Worm (Caenorhabditis elegans): ENCODE measurements around the gene ceh-7.

Gene ceh-7

DNA sequence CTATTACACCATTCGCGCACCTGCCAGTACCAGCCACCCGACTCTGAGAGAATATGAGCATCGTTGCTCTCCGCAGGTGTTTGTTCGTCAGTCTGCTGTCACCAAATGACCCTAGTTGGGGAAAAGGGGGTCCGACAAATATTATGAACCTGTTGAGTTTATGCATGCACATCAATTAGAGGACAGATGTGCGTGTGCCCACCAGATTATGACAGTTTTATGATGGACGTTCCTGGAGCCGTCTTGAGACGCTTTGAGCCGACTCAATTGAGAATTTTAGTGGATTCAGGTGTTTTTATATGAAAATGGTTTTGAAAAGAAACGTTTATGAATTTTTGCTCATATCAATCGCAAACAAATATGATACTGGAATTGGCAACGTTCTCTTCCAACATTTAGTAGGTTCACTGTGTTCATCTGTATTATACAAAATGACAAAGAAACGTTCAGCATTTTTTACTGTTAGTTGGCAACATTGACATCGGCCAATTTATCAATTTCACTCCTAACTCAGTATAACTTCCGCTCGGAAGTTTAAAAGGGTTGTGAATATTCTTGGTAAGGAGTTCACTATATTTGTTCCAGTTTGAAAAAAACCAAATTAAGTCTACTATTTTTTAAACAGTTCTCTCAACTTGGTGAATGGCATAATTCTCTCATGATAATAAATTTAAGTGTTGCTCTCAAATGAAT lies 43.8 kb upstream of the ceh-7 start:
- TF ChIP-seq dsc-1 (tag; optimal IDR thresholded peaks at IDR 0.05) (peak; percentile 2), fkh-10 (GFP tag; optimal IDR thresholded peaks at IDR 0.05) (no peak), fkh-4 (tag; optimal IDR thresholded peaks at IDR 0.05; ENCODE audit: borderline replicate concordance) (no peak), vab-15 (tag; optimal IDR thresholded peaks at IDR 0.05) (no peak), lin-35 (GFP tag; optimal IDR thresholded peaks at IDR 0.05) (peak in 1 of 2 experiments; percentile 65), C04F5.9 (tag; optimal IDR thresholded peaks at IDR 0.05) (peak; percentile 21), lin-14 (GFP tag; optimal IDR thresholded peaks at IDR 0.05) (peak; percentile 41), nhr-90 (tag; optimal IDR thresholded peaks at IDR 0.05; ENCODE audit: poor library complexity) (peak; percentile 82), hlh-4 (tag; optimal IDR thresholded peaks at IDR 0.05) (no peak), C16A3.4 (tag; optimal IDR thresholded peaks at IDR 0.05) (peak; percentile 33), unc-30 (tag; optimal IDR thresholded peaks at IDR 0.05) (no peak), nhr-47 (tag; optimal IDR thresholded peaks at IDR 0.05) (peak; percentile 73), rnt-1 (tag; optimal IDR thresholded peaks at IDR 0.05) (peak; percentile 23), lin-39 (tag; optimal IDR thresholded peaks at IDR 0.05) (no peak), pax-3 (tag; optimal IDR thresholded peaks at IDR 0.05) (peak; percentile 42), pag-3 (tag; optimal IDR thresholded peaks at IDR 0.05; ENCODE audit: borderline replicate concordance, insufficient read depth) (no peak), efl-1 (optimal IDR thresholded peaks at IDR 0.05) (peak in 1 of 2 experiments; percentile 33), efl-1 (GFP tag; optimal IDR thresholded peaks at IDR 0.05 in 1 of 2) (peak in 1 of 2 experiments; percentile 84), lir-3 (tag; optimal IDR thresholded peaks at IDR 0.05; ENCODE audit: poor library complexity) (peak; percentile 60), swsn-7 (tag; optimal IDR thresholded peaks at IDR 0.05) (no peak), hpl-2 (GFP tag; optimal IDR thresholded peaks at IDR 0.05) (peak; percentile 23), unc-86 (tag; optimal IDR thresholded peaks at IDR 0.05) (no peak), aly-2 (tag; optimal IDR thresholded peaks at IDR 0.05) (no peak), hlh-17 (GFP tag; optimal IDR thresholded peaks at IDR 0.05; ENCODE audit: borderline replicate concordance) (no peak), ztf-11 (tag; optimal IDR thresholded peaks at IDR 0.05) (peak in 1 of 2 experiments; percentile 34), elt-3 (tag; optimal IDR thresholded peaks at IDR 0.05) (peak in 3 of 6 experiments; percentile 19 to 74 (median 38)), isw-1 (GFP tag; IDR thresholded peaks at IDR 0.05) (no peak), sup-37 (GFP tag; optimal IDR thresholded peaks at IDR 0.05) (no peak), lin-13 (GFP tag; optimal IDR thresholded peaks at IDR 0.05) (peak; percentile 39), ztf-4 (tag; optimal IDR thresholded peaks at IDR 0.05) (peak; percentile 67), snu-23 (GFP tag; optimal IDR thresholded peaks at IDR 0.05) (peak; percentile 59), irx-1 (tag; optimal IDR thresholded peaks at IDR 0.05) (no peak), nhr-84 (tag; optimal IDR thresholded peaks at IDR 0.05) (no peak), nhr-20 (tag; optimal IDR thresholded peaks at IDR 0.05) (peak; percentile 44), aha-1 (tag; optimal IDR thresholded peaks at IDR 0.05) (no peak), ama-1 (optimal IDR thresholded peaks at IDR 0.05) (peak; percentile 90), ceh-82 (tag; optimal IDR thresholded peaks at IDR 0.05) (no peak), nhr-71 (tag; optimal IDR thresholded peaks at IDR 0.05) (peak; percentile 63), lsy-2 (tag; optimal IDR thresholded peaks at IDR 0.05) (peak in 1 of 2 experiments; percentile 46), unc-62 (GFP tag; optimal IDR thresholded peaks at IDR 0.05) (no peak), snpc-4 (tag; optimal IDR thresholded peaks at IDR 0.05) (no peak), nhr-85 (tag) (peak; percentile 55), efl-3 (GFP tag; optimal IDR thresholded peaks at IDR 0.05) (no peak), tbx-2 (tag; optimal IDR thresholded peaks at IDR 0.05) (peak; percentile 41), egl-13 (tag; optimal IDR thresholded peaks at IDR 0.05) (no peak)
